Fruit fly (Drosophila melanogaster): ENCODE measurements around the gene eIF3a.

DNA sequence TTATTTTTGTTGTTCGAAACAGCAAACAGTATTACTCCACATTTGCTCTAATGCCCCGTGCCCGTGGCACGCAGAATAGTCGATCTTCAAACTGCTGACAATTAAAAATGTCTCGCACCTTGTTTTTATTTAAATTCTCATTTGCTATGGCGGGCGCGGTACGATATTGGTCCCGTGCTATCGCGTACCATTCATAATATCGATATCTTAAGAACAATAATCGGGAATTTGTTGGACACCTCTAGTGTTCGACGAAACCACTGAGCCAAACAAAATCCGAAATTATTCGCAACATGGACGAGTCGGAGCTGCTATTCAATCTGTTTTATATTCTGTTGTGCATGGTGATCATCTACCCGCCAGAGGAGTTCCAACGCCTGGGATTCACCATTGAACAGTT is 43.6 kb downstream of the eIF3a start, which contains the start of gene CG14646:
- TF ChIP-seq crp (GFP tag; optimal IDR thresholded peaks at IDR 0.05) (no peak), CG16863 (GFP tag; optimal IDR thresholded peaks at IDR 0.05) (no peak), dmrt11E (tag; optimal IDR thresholded peaks at IDR 0.05) (no peak), Xbp1 (GFP tag; optimal IDR thresholded peaks at IDR 0.05) (no peak), Gsc (GFP tag; IDR thresholded peaks at IDR 0.05) (no peak), CG8478 (optimal IDR thresholded peaks at IDR 0.05) (no peak)

All from whole organism, embryonic.